Worm (Caenorhabditis elegans) whole organism, L4 larva: Measurements from ENCODE around the gene C04C11.25.

Experiments
- ama-1 ChIP-seq: fragments of 150-350 bp; optimal IDR thresholded peaks from 2 replicates; lab custom pipeline; 2014; ENCODE audit warnings: inconsistent platforms, mixed read lengths
- lim-7 ChIP-seq: fragments of 200-800 bp; sonication (Bioruptor generic); IDR thresholded peaks from 2 replicates; pipeline ENCODE4 v1.3.6; 2022; ENCODE audit warnings: missing genetic modification characterization, missing compliant biosample characterization
- nhr-237 ChIP-seq: sonication (generic microtip); optimal IDR thresholded peaks from 2 replicates; lab custom pipeline; 2017; ENCODE audit warnings: missing biosample characterization, missing genetic modification characterization
- pha-4 ChIP-seq, 2 experiments: fragments of 150-350 bp in 1 of 2; fragments of 200-800 bp in 1 of 2; sonication (Bioruptor generic) in 1 of 2; IDR thresholded peaks in 1 of 2; optimal IDR thresholded peaks in 1 of 2; 2 replicates each; pipeline versions ENCODE4 v1.3.6 to Lab custom; 2014 to 2022; ENCODE audit warnings: missing genetic modification characterization in 2 of 2, missing genetic modification reagents in 2 of 2, missing biosample characterization in 1 of 2, missing compliant biosample characterization in 1 of 2

- no peak for TF ChIP-seq ama-1 (lab: Kevin White, UChicago)
- TF ChIP-seq pha-4 (GFP tag; IDR thresholded peaks at IDR 0.05; lab: Robert Waterston, UW), result no peak
- TF ChIP-seq pha-4 (tag; optimal IDR thresholded peaks at IDR 0.05; lab: Kevin White, UChicago), result no peak
- no peak for TF ChIP-seq lim-7 (GFP tag; lab: Robert Waterston, UW)
- TF ChIP-seq nhr-237 (tag; lab: Kevin White, UChicago), result no peak
Measured at ce11 chrX:13974448-13975071, 40.7 kb downstream of the C04C11.25 start.
